Worm (Caenorhabditis elegans) whole organism, L2 larva: ENCODE measurements around the gene nspe-4.

Source experiments
- C34F6.9 ChIP-seq: fragments of 150-350 bp; optimal IDR thresholded peaks from 2 replicates; lab custom pipeline; 2014; ENCODE audit warnings: missing biosample characterization, missing genetic modification characterization
- F13H6.1 ChIP-seq: sonication (generic microtip); optimal IDR thresholded peaks from 2 replicates; lab custom pipeline; 2016; ENCODE audit warnings: missing genetic modification characterization, missing compliant biosample characterization
- R02D3.7 ChIP-seq: fragments of 150-350 bp; optimal IDR thresholded peaks from 2 replicates; lab custom pipeline; 2014; ENCODE audit warnings: missing biosample characterization, missing genetic modification characterization
- Y55F3AM.14 ChIP-seq: fragments of 200-800 bp; sonication (Bioruptor generic); optimal IDR thresholded peaks from 2 replicates; lab custom pipeline; 2018; ENCODE audit warnings: mild to moderate bottlenecking, missing genetic modification characterization, missing compliant biosample characterization
- ZK546.5 ChIP-seq: sonication (generic microtip); optimal IDR thresholded peaks from 2 replicates; lab custom pipeline; 2017; ENCODE audit warnings: missing biosample characterization, missing genetic modification characterization
- alr-1 ChIP-seq: fragments of 150-350 bp; optimal IDR thresholded peaks from 2 replicates; lab custom pipeline; 2014; ENCODE audit warnings: missing biosample characterization, missing genetic modification characterization
- aly-2 ChIP-seq: fragments of 150-350 bp; optimal IDR thresholded peaks from 2 replicates; lab custom pipeline; 2014; ENCODE audit warnings: missing biosample characterization, missing genetic modification characterization
- ama-1 ChIP-seq: fragments of 150-350 bp; optimal IDR thresholded peaks from 2 replicates; lab custom pipeline; 2018; ENCODE audit warnings: inconsistent platforms
- ceh-16 ChIP-seq: fragments of 150-350 bp; optimal IDR thresholded peaks from 2 replicates; lab custom pipeline; 2014; ENCODE audit warnings: missing biosample characterization, missing genetic modification characterization
- ceh-82 ChIP-seq: fragments of 150-350 bp; optimal IDR thresholded peaks from 2 replicates; lab custom pipeline; 2014; ENCODE audit warnings: missing biosample characterization, missing genetic modification characterization
- crh-2 ChIP-seq: sonication (generic microtip); optimal IDR thresholded peaks from 2 replicates; lab custom pipeline; 2017; ENCODE audit warnings: missing biosample characterization, missing genetic modification characterization
- dmd-4 ChIP-seq: sonication (generic microtip); optimal IDR thresholded peaks from 2 replicates; lab custom pipeline; 2017; ENCODE audit warnings: missing biosample characterization, missing genetic modification characterization
- egl-27 ChIP-seq: sonication (generic microtip); optimal IDR thresholded peaks from 3 replicates; lab custom pipeline; 2017; ENCODE audit warnings: missing biosample characterization, missing genetic modification reagents, missing genetic modification characterization
- elt-1 ChIP-seq: fragments of 150-350 bp; optimal IDR thresholded peaks from 2 replicates; lab custom pipeline; 2014; ENCODE audit warnings: missing biosample characterization, missing genetic modification characterization
- elt-3 ChIP-seq: sonication (generic microtip); optimal IDR thresholded peaks from 2 replicates; lab custom pipeline; 2017; ENCODE audit warnings: missing biosample characterization, missing genetic modification characterization
- fos-1 ChIP-seq: fragments of 150-350 bp; optimal IDR thresholded peaks from 2 replicates; lab custom pipeline; 2014; ENCODE audit warnings: missing biosample characterization, missing genetic modification characterization
- lin-13 ChIP-seq: fragments of 150-350 bp; optimal IDR thresholded peaks from 2 replicates; lab custom pipeline; 2014; ENCODE audit warnings: missing biosample characterization, missing genetic modification reagents, missing genetic modification characterization
- lin-39 ChIP-seq: fragments of 150-350 bp; optimal IDR thresholded peaks from 2 replicates; lab custom pipeline; 2014; ENCODE audit warnings: missing biosample characterization, missing genetic modification reagents, missing genetic modification characterization
- lsy-2 ChIP-seq, 2 experiments: fragments of 150-350 bp in 1 of 2; sonication (generic microtip) in 1 of 2; optimal IDR thresholded peaks; 2 replicates each; lab custom pipeline; 2014 to 2017; ENCODE audit warnings: missing biosample characterization in 2 of 2, missing genetic modification characterization in 2 of 2
- mab-5 ChIP-seq: fragments of 150-350 bp; optimal IDR thresholded peaks from 2 replicates; lab custom pipeline; 2014; ENCODE audit warnings: missing biosample characterization, missing genetic modification characterization
- mdl-1 ChIP-seq, 2 experiments: fragments of 150-350 bp in 1 of 2; sonication (generic microtip) in 1 of 2; optimal IDR thresholded peaks; 2 replicates each; lab custom pipeline; 2017; ENCODE audit warnings: missing biosample characterization in 2 of 2, missing genetic modification characterization in 2 of 2
- nhr-10 ChIP-seq: sonication (generic microtip); optimal IDR thresholded peaks from 2 replicates; lab custom pipeline; 2017; ENCODE audit warnings: missing biosample characterization, missing genetic modification characterization
- nhr-11 ChIP-seq: fragments of 150-350 bp; optimal IDR thresholded peaks from 2 replicates; lab custom pipeline; 2014; ENCODE audit warnings: missing biosample characterization, missing genetic modification characterization
- nhr-12 ChIP-seq: fragments of 150-350 bp; optimal IDR thresholded peaks from 2 replicates; lab custom pipeline; 2014; ENCODE audit warnings: missing biosample characterization, missing genetic modification characterization
- nhr-129 ChIP-seq: fragments of 150-350 bp; optimal IDR thresholded peaks from 2 replicates; lab custom pipeline; 2014; ENCODE audit warnings: missing biosample characterization, missing genetic modification characterization
- nhr-23 ChIP-seq: fragments of 150-350 bp; optimal IDR thresholded peaks from 2 replicates; lab custom pipeline; 2014; ENCODE audit warnings: missing biosample characterization, missing genetic modification reagents, missing genetic modification characterization
- nhr-237 ChIP-seq: fragments of 150-350 bp; optimal IDR thresholded peaks from 2 replicates; lab custom pipeline; 2014; ENCODE audit warnings: missing biosample characterization, missing genetic modification characterization
- nhr-25 ChIP-seq: fragments of 150-350 bp; sonication (generic microtip); optimal IDR thresholded peaks from 3 replicates; lab custom pipeline; 2014; ENCODE audit warnings: missing biosample characterization, missing genetic modification characterization
- nhr-6 ChIP-seq: fragments of 150-350 bp; optimal IDR thresholded peaks from 2 replicates; lab custom pipeline; 2014; ENCODE audit warnings: missing biosample characterization, missing genetic modification characterization
- nhr-77 ChIP-seq: fragments of 150-350 bp; optimal IDR thresholded peaks from 2 replicates; lab custom pipeline; 2014; ENCODE audit warnings: missing biosample characterization, missing genetic modification characterization
- peb-1 ChIP-seq: fragments of 150-350 bp; optimal IDR thresholded peaks from 2 replicates; lab custom pipeline; 2014; ENCODE audit warnings: missing biosample characterization, missing genetic modification characterization
- sem-4 ChIP-seq: fragments of 150-350 bp; optimal IDR thresholded peaks from 2 replicates; lab custom pipeline; 2014; ENCODE audit warnings: missing biosample characterization, missing genetic modification reagents, missing genetic modification characterization
- skn-1 ChIP-seq: sonication (generic microtip); optimal IDR thresholded peaks from 2 replicates; lab custom pipeline; 2017; ENCODE audit warnings: missing biosample characterization, missing genetic modification characterization
- sma-3 ChIP-seq: sonication (generic microtip); optimal IDR thresholded peaks from 2 replicates; lab custom pipeline; 2016; ENCODE audit warnings: missing genetic modification reagents, missing genetic modification characterization, missing compliant biosample characterization
- sma-9 ChIP-seq, 2 experiments: fragments of 150-350 bp in 1 of 2; sonication (generic microtip) in 1 of 2; optimal IDR thresholded peaks; 2 replicates each; lab custom pipeline; 2014 to 2016; ENCODE audit warnings: missing genetic modification characterization in 2 of 2, mild to moderate bottlenecking in 1 of 2, missing biosample characterization in 1 of 2, missing compliant biosample characterization in 1 of 2, missing genetic modification reagents in 1 of 2, moderate library complexity in 1 of 2
- unc-39 ChIP-seq: fragments of 150-350 bp; optimal IDR thresholded peaks from 2 replicates; lab custom pipeline; 2014; ENCODE audit warnings: missing biosample characterization, missing genetic modification characterization
- unc-55 ChIP-seq: fragments of 150-350 bp; sonication (generic microtip); optimal IDR thresholded peaks from 3 replicates; lab custom pipeline; 2014; ENCODE audit warnings: missing biosample characterization, missing genetic modification reagents, missing genetic modification characterization
- unc-62 ChIP-seq: fragments of 150-350 bp; optimal IDR thresholded peaks from 2 replicates; lab custom pipeline; 2014; ENCODE audit warnings: missing biosample characterization, missing genetic modification reagents, missing genetic modification characterization
- ztf-4 ChIP-seq: fragments of 150-350 bp; optimal IDR thresholded peaks from 2 replicates; lab custom pipeline; 2014; ENCODE audit warnings: missing biosample characterization, missing genetic modification characterization

The nspe-4 gene

DNA sequence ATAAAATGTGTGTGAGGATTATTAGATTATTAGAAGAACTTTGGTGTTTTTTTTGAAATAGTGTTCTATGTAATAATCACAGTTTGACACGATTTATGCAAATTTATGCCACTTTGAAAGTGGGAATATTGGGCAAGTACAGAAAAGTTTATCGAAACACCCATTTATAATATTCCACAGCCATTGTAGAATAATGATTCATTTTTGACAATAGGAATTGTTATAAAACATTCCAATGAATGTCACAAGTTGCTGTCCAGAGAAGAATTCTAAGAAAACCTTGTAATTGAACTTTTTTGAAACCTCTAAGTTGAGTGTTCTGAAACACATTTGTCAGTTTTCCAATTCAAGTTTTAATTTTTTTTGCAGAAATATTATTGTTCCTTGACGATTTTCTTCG lies at the start of gene nspe-4:
TSS of gene nspe-4 (plus strand) at position 301 of the 400 bp plus-strand sequence.
- no peak for TF ChIP-seq peb-1
- TF ChIP-seq unc-62 = no peak
- no peak for TF ChIP-seq C34F6.9 (tag; lab: Kevin White, UChicago)
- no peak for TF ChIP-seq skn-1 (tag; lab: Kevin White, UChicago)
- TF ChIP-seq mab-5 (tag; lab: Kevin White, UChicago) = no peak
- no peak for TF ChIP-seq nhr-77 (tag; lab: Kevin White, UChicago)
- no peak for TF ChIP-seq unc-55 (GFP tag; lab: Kevin White, UChicago)
- no peak for TF ChIP-seq lsy-2 (tag; optimal IDR thresholded peaks at IDR 0.05; lab: Kevin White, UChicago)

ce11 chrII:12565851-12566250 lies 46.5 kb upstream of the nspe-4 start, which contains the start of gene F49C5.7:
Gene F49C5.7, plus strand, starts transcription at chrII:12566151.
- TF ChIP-seq sma-9 (GFP tag; optimal IDR thresholded peaks at IDR 0.05; lab: Kevin White, UChicago) (no peak), sma-9 (tag; optimal IDR thresholded peaks at IDR 0.05; lab: Kevin White, UChicago) (no peak), elt-1 (tag; lab: Kevin White, UChicago) (no peak), ceh-16 (tag; lab: Kevin White, UChicago) (no peak), lin-39 (no peak), F13H6.1 (no peak), egl-27 (tag; lab: Kevin White, UChicago) (no peak), ama-1 (lab: Kevin White, UChicago) (no peak), Y55F3AM.14 (GFP tag; lab: Kevin White, UChicago) (no peak), peb-1 (no peak), elt-3 (tag; lab: Kevin White, UChicago) (no peak), alr-1 (tag; lab: Kevin White, UChicago) (no peak), nhr-237 (tag; lab: Kevin White, UChicago) (no peak), nhr-12 (no peak), sem-4 (tag; lab: Kevin White, UChicago) (no peak), aly-2 (tag; lab: Kevin White, UChicago) (no peak), nhr-11 (tag; lab: Kevin White, UChicago) (no peak), ceh-82 (no peak), fos-1 (tag; lab: Kevin White, UChicago) (no peak)

- no peak for TF ChIP-seq nhr-12
These were observed 41.8 kb upstream of the nspe-4 start, which contains the start of gene Y38E10A.1 for ce11 chrII:12570523-12570922. Gene Y38E10A.1, minus strand, starts transcription at chrII:12570623.

DNA sequence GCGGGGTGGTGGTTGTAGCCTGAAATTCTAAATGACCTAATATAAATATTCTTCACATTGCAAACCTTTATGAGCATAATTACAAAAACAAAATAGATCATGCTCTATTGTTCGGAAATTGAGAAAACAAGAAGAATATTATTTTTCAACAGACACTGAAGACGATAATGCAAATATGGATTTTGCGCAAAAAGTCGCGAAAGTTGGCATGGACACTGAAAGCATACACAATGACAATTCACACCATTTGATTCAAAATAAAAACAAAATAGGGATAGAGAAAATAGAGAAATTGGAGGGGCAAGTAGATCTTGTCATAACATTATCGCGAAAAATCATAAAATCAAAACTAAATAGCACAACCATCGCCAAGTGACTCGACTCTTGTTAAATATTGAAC lies 39.6 kb upstream of the nspe-4 start, which contains the start of gene Y38E10A.35:
TSS of gene Y38E10A.35 (minus strand) at position 101 of the 400 bp plus-strand sequence.
- TF ChIP-seq ceh-82 = no peak
- TF ChIP-seq R02D3.7 = no peak
- no peak for TF ChIP-seq mdl-1 (tag; optimal IDR thresholded peaks at IDR 0.05; lab: Kevin White, UChicago)
- TF ChIP-seq nhr-25 (tag; lab: Kevin White, UChicago) = no peak
- TF ChIP-seq nhr-12 = no peak
- TF ChIP-seq nhr-129 (tag; lab: Kevin White, UChicago) = no peak
- no peak for TF ChIP-seq dmd-4
- TF ChIP-seq skn-1 (tag; lab: Kevin White, UChicago) = no peak
- no peak for TF ChIP-seq mab-5 (tag; lab: Kevin White, UChicago)
- TF ChIP-seq ZK546.5 = no peak
- TF ChIP-seq unc-62 = no peak
- no peak for TF ChIP-seq sma-9 (GFP tag; optimal IDR thresholded peaks at IDR 0.05; lab: Kevin White, UChicago)
- TF ChIP-seq sma-9 (tag; optimal IDR thresholded peaks at IDR 0.05; lab: Kevin White, UChicago) = no peak
- TF ChIP-seq unc-39 (tag; lab: Kevin White, UChicago) = no peak
- no peak for TF ChIP-seq ztf-4
- TF ChIP-seq nhr-23 = no peak
- TF ChIP-seq nhr-10 (tag; lab: Kevin White, UChicago) = no peak
- no peak for TF ChIP-seq lin-13 (GFP tag; lab: Kevin White, UChicago)
- TF ChIP-seq lin-39 = no peak

- TF ChIP-seq nhr-6 (tag; lab: Kevin White, UChicago) = no peak
- no peak for TF ChIP-seq lsy-2 (tag; optimal IDR thresholded peaks at IDR 0.05; lab: Kevin White, UChicago)
- no peak for TF ChIP-seq sma-9 (GFP tag; optimal IDR thresholded peaks at IDR 0.05; lab: Kevin White, UChicago)
- no peak for TF ChIP-seq sma-9 (tag; optimal IDR thresholded peaks at IDR 0.05; lab: Kevin White, UChicago)
- no peak for TF ChIP-seq dmd-4
- TF ChIP-seq sma-3 (GFP tag; lab: Kevin White, UChicago) = no peak
- TF ChIP-seq crh-2 = no peak
- TF ChIP-seq skn-1 (tag; lab: Kevin White, UChicago) = no peak
- no peak for TF ChIP-seq mab-5 (tag; lab: Kevin White, UChicago)
- TF ChIP-seq nhr-237 (tag; lab: Kevin White, UChicago) = no peak
These were observed 38.8 kb upstream of the nspe-4 start, which contains the start of gene Y38E10A.2 for ce11 chrII:12573541-12573940. Gene Y38E10A.2, minus strand, starts transcription at chrII:12573641.
